Fruit fly (Drosophila melanogaster) whole organism, embryonic: ENCODE measurements around the gene Dpp10.
A peak's percentile ranks its signal among the peaks of the same experiment; 100 is the strongest.

Experiments used
- ATbp ChIP-seq: fragments of 200-800 bp; sonication (Bioruptor generic); optimal IDR thresholded peaks from 2 replicates; lab custom pipeline; 2017; ENCODE audit warnings: missing biosample characterization, mild to moderate bottlenecking, missing genetic modification characterization, missing genetic modification reagents
- Asciz ChIP-seq: fragments of 200-800 bp; sonication (Bioruptor generic); optimal IDR thresholded peaks from 2 replicates; lab custom pipeline; 2017; ENCODE audit warnings: missing biosample characterization, mild to moderate bottlenecking, missing genetic modification characterization, missing genetic modification reagents
- CG10209 ChIP-seq: fragments of 200-800 bp; sonication (Bioruptor generic); optimal IDR thresholded peaks from 3 replicates; lab custom pipeline; 2017; ENCODE audit warnings: missing biosample characterization, mild to moderate bottlenecking, missing genetic modification characterization, missing genetic modification reagents
- CG11085 ChIP-seq: fragments of 200-800 bp; sonication (Bioruptor generic); IDR thresholded peaks from 2 replicates; pipeline ENCODE4 v1.3.6; 2022; ENCODE audit warnings: missing biosample characterization, missing genetic modification characterization
- CG12391 ChIP-seq: fragments of 200-800 bp; sonication (Bioruptor generic); optimal IDR thresholded peaks from 3 replicates; lab custom pipeline; 2018; ENCODE audit warnings: missing biosample characterization, mild to moderate bottlenecking, missing genetic modification characterization, moderate library complexity
- CG15269 ChIP-seq: fragments of 200-800 bp; sonication (Bioruptor generic); optimal IDR thresholded peaks from 2 replicates; lab custom pipeline; 2018; ENCODE audit warnings: missing biosample characterization, mild to moderate bottlenecking, missing genetic modification characterization, moderate library complexity
- CG15601 ChIP-seq: fragments of 200-800 bp; sonication (Bioruptor generic); optimal IDR thresholded peaks from 3 replicates; lab custom pipeline; 2019; ENCODE audit warnings: missing biosample characterization, mild to moderate bottlenecking, missing genetic modification characterization, moderate library complexity
- CG1603 ChIP-seq: fragments of 200-800 bp; sonication (Bioruptor generic); optimal IDR thresholded peaks from 2 replicates; lab custom pipeline; 2019; ENCODE audit warnings: missing biosample characterization, mild to moderate bottlenecking, missing genetic modification characterization, moderate library complexity
- CG16813 ChIP-seq: fragments of 200-800 bp; sonication (Bioruptor generic); IDR thresholded peaks from 3 replicates; pipeline ENCODE4 v1.3.6; 2022; ENCODE audit warnings: missing biosample characterization, missing genetic modification characterization; ENCODE audit not compliant: partially characterized antibody
- CG16863 ChIP-seq: fragments of 200-800 bp; sonication (Bioruptor generic); optimal IDR thresholded peaks from 3 replicates; lab custom pipeline; 2016; ENCODE audit warnings: missing biosample characterization, missing genetic modification characterization
- CG17186 ChIP-seq: fragments of 200-800 bp; sonication (Bioruptor generic); optimal IDR thresholded peaks from 3 replicates; lab custom pipeline; 2017; ENCODE audit warnings: missing biosample characterization, missing genetic modification reagents, missing genetic modification characterization
- CG17328 ChIP-seq: fragments of 200-800 bp; sonication (Bioruptor generic); IDR thresholded peaks from 2 replicates; pipeline ENCODE4 v1.3.6; 2022; ENCODE audit warnings: missing biosample characterization, missing genetic modification characterization
- CG17361 ChIP-seq: fragments of 200-800 bp; sonication (Bioruptor generic); IDR thresholded peaks from 3 replicates; pipeline ENCODE4 v1.3.6; 2022; ENCODE audit warnings: missing biosample characterization, missing genetic modification characterization
- CG1792 ChIP-seq: fragments of 200-800 bp; sonication (Bioruptor generic); optimal IDR thresholded peaks from 2 replicates; lab custom pipeline; 2016; ENCODE audit warnings: missing biosample characterization, missing genetic modification characterization
- CG2129 ChIP-seq: fragments of 200-800 bp; sonication (Bioruptor generic); IDR thresholded peaks from 2 replicates; pipeline ENCODE4 v1.3.6; 2022; ENCODE audit warnings: missing biosample characterization, missing genetic modification characterization; ENCODE audit not compliant: partially characterized antibody
- CG31365 ChIP-seq: fragments of 200-800 bp; sonication (Bioruptor generic); optimal IDR thresholded peaks from 2 replicates; lab custom pipeline; 2018; ENCODE audit warnings: missing biosample characterization, mild to moderate bottlenecking, missing genetic modification characterization
- CG3847 ChIP-seq: fragments of 200-800 bp; sonication (Bioruptor generic); IDR thresholded peaks from 2 replicates; pipeline ENCODE4 v1.3.6; 2022; ENCODE audit warnings: missing biosample characterization, missing genetic modification characterization
- CG42726 ChIP-seq: fragments of 200-800 bp; sonication (Bioruptor generic); IDR thresholded peaks from 2 replicates; pipeline ENCODE4 v1.3.6; 2022; ENCODE audit warnings: missing biosample characterization, missing genetic modification characterization; ENCODE audit not compliant: partially characterized antibody
- CG8281 ChIP-seq: fragments of 200-800 bp; sonication (Bioruptor generic); optimal IDR thresholded peaks from 2 replicates; lab custom pipeline; 2018; ENCODE audit warnings: missing biosample characterization, mild to moderate bottlenecking, missing genetic modification characterization, moderate library complexity
- CG8359 ChIP-seq: fragments of 200-800 bp; sonication (Bioruptor generic); optimal IDR thresholded peaks from 2 replicates; lab custom pipeline; 2017; ENCODE audit warnings: missing biosample characterization, mild to moderate bottlenecking, missing genetic modification characterization, borderline replicate concordance
- Chrac-16 ChIP-seq: fragments of 200-800 bp; sonication (Bioruptor generic); optimal IDR thresholded peaks from 3 replicates; lab custom pipeline; 2016; ENCODE audit warnings: missing biosample characterization, missing genetic modification characterization
- Dip2 ChIP-seq: fragments of 200-800 bp; sonication (Bioruptor generic); IDR thresholded peaks from 2 replicates; pipeline ENCODE4 v1.3.6; 2022; ENCODE audit warnings: missing biosample characterization, missing genetic modification characterization
- E2f1 ChIP-seq: fragments of 200-800 bp; sonication (Bioruptor generic); IDR thresholded peaks from 2 replicates; pipeline ENCODE4 v1.3.6; 2022; ENCODE audit warnings: missing biosample characterization, missing genetic modification characterization
- Elba2 ChIP-seq: fragments of 200-800 bp; sonication (Bioruptor generic); optimal IDR thresholded peaks from 3 replicates; lab custom pipeline; 2016; ENCODE audit warnings: missing biosample characterization, missing genetic modification characterization
- Hey ChIP-seq: fragments of 200-800 bp; sonication (Bioruptor generic); optimal IDR thresholded peaks from 3 replicates; lab custom pipeline; 2018; ENCODE audit warnings: missing biosample characterization, mild to moderate bottlenecking, missing genetic modification characterization
- Mad ChIP-seq: fragments of 200-800 bp; sonication (Bioruptor generic); optimal IDR thresholded peaks from 2 replicates; lab custom pipeline; 2016; ENCODE audit warnings: missing biosample characterization, missing genetic modification characterization
- Med ChIP-seq: fragments of 200-800 bp; sonication (Bioruptor generic); peaks from one replicate; lab custom pipeline; 2016; ENCODE audit warnings: missing biosample characterization, missing genetic modification characterization, mild to moderate bottlenecking, inconsistent platforms, moderate library complexity
- Opbp ChIP-seq: fragments of 200-800 bp; sonication (Bioruptor generic); IDR thresholded peaks from 3 replicates; pipeline ENCODE4 v1.3.6; 2022; ENCODE audit warnings: missing biosample characterization, missing genetic modification characterization; ENCODE audit not compliant: partially characterized antibody
- Optix ChIP-seq: fragments of 200-800 bp; sonication (Bioruptor generic); IDR thresholded peaks from 3 replicates; pipeline ENCODE4 v1.3.6; 2022; ENCODE audit warnings: missing biosample characterization, missing genetic modification characterization
- Tbp ChIP-seq: fragments of >200 bp; optimal IDR thresholded peaks from 2 replicates; lab custom pipeline; 2018; ENCODE audit warnings: missing biosample characterization, missing genetic modification characterization
- ci ChIP-seq: fragments of 200-800 bp; sonication (Bioruptor generic); IDR thresholded peaks from 3 replicates; pipeline ENCODE4 v1.3.6; 2022; ENCODE audit warnings: missing biosample characterization, missing genetic modification characterization
- croc ChIP-seq: fragments of 200-800 bp; sonication (Bioruptor generic); conservative IDR thresholded peaks from 3 replicates; pipeline ENCODE4 v1.3.6; 2022; ENCODE audit warnings: missing biosample characterization, missing genetic modification characterization
- dysf ChIP-seq: fragments of 200-800 bp; sonication (Bioruptor generic); IDR thresholded peaks from 3 replicates; pipeline ENCODE4 v1.3.6; 2022; ENCODE audit warnings: missing biosample characterization, missing genetic modification characterization
- grau ChIP-seq: fragments of 200-800 bp; optimal IDR thresholded peaks from 3 replicates; lab custom pipeline; 2019; ENCODE audit warnings: missing biosample characterization, mild to moderate bottlenecking, missing genetic modification characterization, moderate library complexity
- grn ChIP-seq: fragments of 200-800 bp; sonication (Bioruptor generic); optimal IDR thresholded peaks from 3 replicates; lab custom pipeline; 2017; ENCODE audit warnings: missing biosample characterization, missing genetic modification characterization
- gt ChIP-seq: fragments of 200-800 bp; sonication (Bioruptor generic); IDR thresholded peaks from 2 replicates; pipeline ENCODE4 v1.3.6; 2022; ENCODE audit warnings: missing biosample characterization, missing genetic modification characterization
- her ChIP-seq: fragments of 200-800 bp; sonication (Bioruptor generic); optimal IDR thresholded peaks from 2 replicates; lab custom pipeline; 2016; ENCODE audit warnings: missing biosample characterization, missing genetic modification characterization
- odd ChIP-seq: fragments of 200-800 bp; sonication (Bioruptor generic); optimal IDR thresholded peaks from 2 replicates; lab custom pipeline; 2017; ENCODE audit warnings: missing biosample characterization, mild to moderate bottlenecking, missing genetic modification characterization
- peb ChIP-seq: fragments of 200-800 bp; sonication (Bioruptor generic); IDR thresholded peaks from 2 replicates; pipeline ENCODE4 v1.3.6; 2022; ENCODE audit warnings: missing biosample characterization, missing genetic modification characterization
- pnt ChIP-seq: fragments of 200-800 bp; sonication (Bioruptor generic); optimal IDR thresholded peaks from 3 replicates; lab custom pipeline; 2016; ENCODE audit warnings: missing biosample characterization, missing genetic modification characterization
- prd ChIP-seq, 3 experiments: fragments of >200 bp in 2 of 3; fragments of 200-800 bp in 1 of 3; sonication (Bioruptor generic) in 1 of 3; optimal IDR thresholded peaks in 2 of 3; IDR thresholded peaks in 1 of 3; 2 replicates in 2 of 3; 3 replicates in 1 of 3; pipeline versions ENCODE4 v1.3.6 to Lab custom; 2017 to 2022; ENCODE audit warnings: missing biosample characterization in 1 of 3, missing genetic modification characterization in 1 of 3
- scrt ChIP-seq: fragments of 200-800 bp; sonication (Bioruptor generic); optimal IDR thresholded peaks from 2 replicates; lab custom pipeline; 2018; ENCODE audit warnings: missing biosample characterization, mild to moderate bottlenecking, missing genetic modification characterization, moderate library complexity
- sim ChIP-seq: fragments of 200-800 bp; sonication (Bioruptor generic); IDR thresholded peaks from 2 replicates; pipeline ENCODE4 v1.3.6; 2022; ENCODE audit warnings: missing biosample characterization, missing genetic modification characterization
- slbo ChIP-seq: fragments of 200-800 bp; sonication (Bioruptor generic); IDR thresholded peaks from 2 replicates; pipeline ENCODE4 v1.3.6; 2022; ENCODE audit warnings: missing biosample characterization, missing genetic modification characterization
- so ChIP-seq: fragments of 200-800 bp; sonication (Bioruptor generic); IDR thresholded peaks from 3 replicates; pipeline ENCODE4 v1.3.6; 2022; ENCODE audit warnings: missing biosample characterization, missing genetic modification characterization
- tio ChIP-seq: fragments of 200-800 bp; sonication (Bioruptor generic); optimal IDR thresholded peaks from 2 replicates; lab custom pipeline; 2017; ENCODE audit warnings: missing biosample characterization, missing genetic modification characterization, inconsistent platforms
- twi ChIP-seq: fragments of 200-800 bp; optimal IDR thresholded peaks from 2 replicates; lab custom pipeline; 2019; ENCODE audit warnings: missing biosample characterization, mild to moderate bottlenecking, missing genetic modification characterization, moderate library complexity
- vfl ChIP-seq: fragments of 200-800 bp; sonication (Bioruptor generic); optimal IDR thresholded peaks from 2 replicates; lab custom pipeline; 2016; ENCODE audit warnings: missing biosample characterization, missing genetic modification characterization
- vvl ChIP-seq: fragments of 200-800 bp; sonication (Bioruptor generic); IDR thresholded peaks from 2 replicates; pipeline ENCODE4 v1.3.6; 2022; ENCODE audit warnings: missing biosample characterization, missing genetic modification characterization
- zf30C ChIP-seq: fragments of 200-800 bp; sonication (Bioruptor generic); optimal IDR thresholded peaks from 3 replicates; lab custom pipeline; 2018; ENCODE audit warnings: missing biosample characterization, mild to moderate bottlenecking, missing genetic modification characterization

Dpp10 gene

DNA sequence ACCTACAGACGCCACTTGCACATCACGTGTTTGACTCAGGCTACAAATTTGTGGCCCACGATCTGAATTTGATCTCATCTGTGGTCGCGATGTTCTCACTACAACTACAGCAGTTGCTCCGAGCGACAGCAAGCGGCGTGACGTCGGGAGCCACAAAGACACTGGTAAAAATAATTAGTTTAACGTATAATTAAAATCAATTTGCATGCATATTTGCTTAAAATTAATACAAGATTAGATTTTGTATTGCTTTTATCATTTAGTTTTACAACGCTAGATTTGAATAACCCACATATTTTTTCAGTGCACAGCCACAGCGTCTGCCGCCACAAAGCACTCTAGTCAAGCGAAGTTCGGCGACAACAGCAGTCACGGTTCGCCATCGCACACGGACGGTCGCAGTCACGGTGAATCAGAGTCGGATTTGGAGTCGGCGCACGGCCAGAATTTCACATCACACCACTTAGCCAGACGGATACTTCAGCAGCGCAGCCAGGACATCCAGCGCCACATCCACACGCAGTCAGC is 11.7 kb upstream of the Dpp10 start (continued):
- peak; percentile 97 for TF ChIP-seq CG8359
- peak; percentile 100 for TF ChIP-seq CG1603
- peak; percentile 100 for TF ChIP-seq Optix
- peak; percentile 100 for TF ChIP-seq CG17328 (GFP tag; lab: Robert Waterston, UW)
- TF ChIP-seq tio (GFP tag; lab: Kevin White, UChicago): peak; percentile 100
- peak; percentile 100 for TF ChIP-seq gt (GFP tag; lab: Robert Waterston, UW)
- peak; percentile 100 for TF ChIP-seq CG3847
- TF ChIP-seq ci (GFP tag; lab: Robert Waterston, UW): peak; percentile 100
- TF ChIP-seq croc: peak; percentile 100
- TF ChIP-seq CG10209 (GFP tag; lab: Kevin White, UChicago): peak; percentile 100
- peak; percentile 100 for TF ChIP-seq sim
- peak; percentile 99 for TF ChIP-seq her (GFP tag; lab: Kevin White, UChicago)
- TF ChIP-seq Dip2 (GFP tag; lab: Robert Waterston, UW): peak; percentile 88
- peak; percentile 97 for TF ChIP-seq CG8281 (tag; lab: Kevin White, UChicago)
- TF ChIP-seq Opbp: peak; percentile 51; the same call in 1 of the 3 replicates
- no peak for TF ChIP-seq CG2129 (GFP tag; lab: Robert Waterston, UW)
- TF ChIP-seq CG16863 (GFP tag; lab: Kevin White, UChicago): peak; percentile 100
- peak; percentile 100 for TF ChIP-seq CG15269
- TF ChIP-seq Asciz (GFP tag; lab: Kevin White, UChicago): peak; percentile 100
- TF ChIP-seq CG42726 (GFP tag; lab: Robert Waterston, UW): peak; percentile 62
- peak; percentile 100 for TF ChIP-seq slbo (GFP tag; lab: Robert Waterston, UW)
- TF ChIP-seq CG1792 (GFP tag; lab: Kevin White, UChicago): peak; percentile 100
- TF ChIP-seq CG31365 (tag; lab: Kevin White, UChicago): peak; percentile 97
- peak; percentile 100 for TF ChIP-seq so
- TF ChIP-seq scrt: peak; percentile 100
- peak; percentile 100 for TF ChIP-seq grau (tag; lab: Kevin White, UChicago)
- peak; percentile 100 for TF ChIP-seq zf30C
- peak; percentile 100 for TF ChIP-seq odd
- TF ChIP-seq prd (optimal IDR thresholded peaks at IDR 0.05; lab: Kevin White, UChicago): no peak
- peak; percentile 100 for TF ChIP-seq prd (GFP tag; IDR thresholded peaks at IDR 0.05; lab: Robert Waterston, UW)
- TF ChIP-seq grn (GFP tag; lab: Kevin White, UChicago): peak; percentile 100
- peak; percentile 100 for TF ChIP-seq vvl (GFP tag; lab: Robert Waterston, UW)
- peak; percentile 100 for TF ChIP-seq CG17361 (GFP tag; lab: Robert Waterston, UW)
- TF ChIP-seq Med: peak; percentile 100
- TF ChIP-seq twi: peak; percentile 100
- no peak for TF ChIP-seq CG16813
- TF ChIP-seq Chrac-16: peak; percentile 100
- peak; percentile 100 for TF ChIP-seq dysf (GFP tag; lab: Robert Waterston, UW)
- TF ChIP-seq CG17186 (GFP tag; lab: Kevin White, UChicago): peak; percentile 98
- peak; percentile 100 for TF ChIP-seq vfl
- TF ChIP-seq peb (GFP tag; lab: Robert Waterston, UW): peak; percentile 100
- TF ChIP-seq CG15601 (tag; lab: Kevin White, UChicago): peak; percentile 100
- peak; percentile 100 for TF ChIP-seq Mad
- TF ChIP-seq Hey (tag; lab: Kevin White, UChicago): peak; percentile 100
- TF ChIP-seq CG11085: peak; percentile 100
- peak; percentile 100 for TF ChIP-seq E2f1 (GFP tag; lab: Robert Waterston, UW)
- peak; percentile 100 for TF ChIP-seq pnt
- peak; percentile 100 for TF ChIP-seq ATbp (GFP tag; lab: Kevin White, UChicago)
- no peak for TF ChIP-seq Tbp
- TF ChIP-seq Elba2 (GFP tag; lab: Kevin White, UChicago): peak; percentile 95
- peak; percentile 100 for TF ChIP-seq CG12391
